Fruit fly (Drosophila melanogaster) whole organism, prepupa: Measurements from ENCODE around the gene vito.

Experiments
- CG10669 ChIP-seq: fragments of 200-800 bp; sonication (Bioruptor generic); optimal IDR thresholded peaks from 3 replicates; lab custom pipeline; 2018; ENCODE audit warnings: missing biosample characterization, mild to moderate bottlenecking, missing genetic modification characterization, moderate library complexity
- CG11294 ChIP-seq: fragments of 200-800 bp; sonication (Bioruptor generic); IDR thresholded peaks from 2 replicates; pipeline ENCODE4 v1.3.6; 2022; ENCODE audit warnings: missing biosample characterization, missing genetic modification characterization
- CG11762 ChIP-seq: fragments of 200-800 bp; sonication (Bioruptor generic); optimal IDR thresholded peaks from 3 replicates; lab custom pipeline; 2016; ENCODE audit warnings: missing biosample characterization, missing genetic modification characterization; ENCODE audit not compliant: insufficient read depth
- CG11902 ChIP-seq: fragments of 200-800 bp; sonication (Bioruptor generic); optimal IDR thresholded peaks from 3 replicates; lab custom pipeline; 2016; ENCODE audit warnings: missing biosample characterization, missing genetic modification characterization
- CG15336 ChIP-seq: fragments of 200-800 bp; sonication (Bioruptor generic); IDR thresholded peaks from 2 replicates; pipeline ENCODE4 v1.3.6; 2022; ENCODE audit warnings: missing biosample characterization, missing genetic modification characterization
- CG1621 ChIP-seq: fragments of 200-800 bp; sonication (Bioruptor generic); optimal IDR thresholded peaks from 3 replicates; lab custom pipeline; 2018; ENCODE audit warnings: missing biosample characterization, mild to moderate bottlenecking, missing genetic modification characterization
- CG16779 ChIP-seq: fragments of 200-800 bp; sonication (Bioruptor generic); optimal IDR thresholded peaks from 3 replicates; lab custom pipeline; 2017; ENCODE audit warnings: missing biosample characterization, mild to moderate bottlenecking, missing genetic modification characterization
- CG31627 ChIP-seq: fragments of 200-800 bp; sonication (Bioruptor generic); optimal IDR thresholded peaks from 3 replicates; lab custom pipeline; 2016; ENCODE audit warnings: missing biosample characterization, missing genetic modification characterization
- CG32006 ChIP-seq: fragments of 200-800 bp; sonication (Bioruptor generic); optimal IDR thresholded peaks from 3 replicates; lab custom pipeline; 2017; ENCODE audit warnings: missing biosample characterization, mild to moderate bottlenecking, missing genetic modification characterization
- CG34406 ChIP-seq: fragments of 200-800 bp; sonication (Bioruptor generic); optimal IDR thresholded peaks from 3 replicates; lab custom pipeline; 2016; ENCODE audit warnings: missing biosample characterization, missing genetic modification characterization
- CG4318 ChIP-seq: fragments of 200-800 bp; sonication (Bioruptor generic); optimal IDR thresholded peaks from 3 replicates; lab custom pipeline; 2017; ENCODE audit warnings: missing biosample characterization, mild to moderate bottlenecking, missing genetic modification characterization
- CG6276 ChIP-seq: fragments of 200-800 bp; sonication (Bioruptor generic); optimal IDR thresholded peaks from 2 replicates; lab custom pipeline; 2017; ENCODE audit warnings: missing biosample characterization, mild to moderate bottlenecking, missing genetic modification characterization
- CG6808 ChIP-seq: fragments of 200-800 bp; sonication (Bioruptor generic); optimal IDR thresholded peaks from 3 replicates; lab custom pipeline; 2017; ENCODE audit warnings: missing biosample characterization, missing genetic modification characterization, mild to moderate bottlenecking, moderate library complexity, missing genetic modification reagents
- CG6854 ChIP-seq: fragments of 200-800 bp; sonication (Bioruptor generic); optimal IDR thresholded peaks from 2 replicates; lab custom pipeline; 2017; ENCODE audit warnings: missing biosample characterization, mild to moderate bottlenecking, missing genetic modification characterization
- CG8632 ChIP-seq: fragments of 200-800 bp; sonication (Bioruptor generic); optimal IDR thresholded peaks from 3 replicates; lab custom pipeline; 2016; ENCODE audit warnings: missing biosample characterization, missing genetic modification characterization
- CG9139 ChIP-seq: fragments of 200-800 bp; sonication (Bioruptor generic); optimal IDR thresholded peaks from 3 replicates; lab custom pipeline; 2017; ENCODE audit warnings: missing biosample characterization, mild to moderate bottlenecking, missing genetic modification characterization
- Eip75B ChIP-seq: fragments of 200-800 bp; sonication (Bioruptor generic); optimal IDR thresholded peaks from 3 replicates; lab custom pipeline; 2016; ENCODE audit warnings: missing biosample characterization, missing genetic modification characterization
- Eip78C ChIP-seq: fragments of 200-800 bp; sonication (Bioruptor generic); peaks from one replicate; lab custom pipeline; 2016; ENCODE audit warnings: missing biosample characterization, missing genetic modification characterization
- Eip93F ChIP-seq: fragments of 200-800 bp; sonication (Bioruptor generic); optimal IDR thresholded peaks from 2 replicates; lab custom pipeline; 2016; ENCODE audit warnings: missing biosample characterization, mild to moderate bottlenecking, missing genetic modification characterization
- Ets21C ChIP-seq: fragments of 200-800 bp; sonication (Bioruptor generic); optimal IDR thresholded peaks from 3 replicates; lab custom pipeline; 2016; ENCODE audit warnings: missing biosample characterization, missing genetic modification characterization
- Gug ChIP-seq: fragments of 200-800 bp; sonication (Bioruptor generic); IDR thresholded peaks from 2 replicates; pipeline ENCODE4 v1.3.6; 2022; ENCODE audit warnings: missing biosample characterization, missing genetic modification characterization
- Hr38 ChIP-seq: sonication (Bioruptor generic); optimal IDR thresholded peaks from 2 replicates; lab custom pipeline; 2016; ENCODE audit warnings: missing biosample characterization, missing genetic modification characterization
- Hr4 ChIP-seq: fragments of 200-800 bp; sonication (Bioruptor generic); optimal IDR thresholded peaks from 3 replicates; lab custom pipeline; 2016; ENCODE audit warnings: missing biosample characterization, missing genetic modification characterization
- Lpt ChIP-seq: fragments of 200-800 bp; sonication (Bioruptor generic); optimal IDR thresholded peaks from 3 replicates; lab custom pipeline; 2016; ENCODE audit warnings: missing biosample characterization, missing genetic modification characterization
- OdsH ChIP-seq: fragments of 200-800 bp; sonication (Bioruptor generic); optimal IDR thresholded peaks from 3 replicates; lab custom pipeline; 2016; ENCODE audit warnings: missing biosample characterization, missing genetic modification characterization
- Sox102F ChIP-seq: fragments of 200-800 bp; sonication (Bioruptor generic); optimal IDR thresholded peaks from 2 replicates; lab custom pipeline; 2016; ENCODE audit warnings: missing biosample characterization, mild to moderate bottlenecking, missing genetic modification characterization
- acj6 ChIP-seq: fragments of 200-800 bp; sonication (Bioruptor generic); optimal IDR thresholded peaks from 3 replicates; lab custom pipeline; 2016; ENCODE audit warnings: missing biosample characterization, missing genetic modification characterization
- cyc ChIP-seq: fragments of 200-800 bp; sonication (Bioruptor generic); optimal IDR thresholded peaks from 3 replicates; lab custom pipeline; 2016; ENCODE audit warnings: missing biosample characterization, missing genetic modification characterization
- dsx ChIP-seq: fragments of 200-800 bp; optimal IDR thresholded peaks from 3 replicates; lab custom pipeline; 2019; ENCODE audit warnings: missing biosample characterization, mild to moderate bottlenecking, missing genetic modification characterization, moderate library complexity; ENCODE audit not compliant: poor library complexity, severe bottlenecking
- esn ChIP-seq: fragments of 200-800 bp; sonication (Bioruptor generic); optimal IDR thresholded peaks from 2 replicates; lab custom pipeline; 2016; ENCODE audit warnings: missing biosample characterization, mild to moderate bottlenecking, missing genetic modification characterization, moderate library complexity
- net ChIP-seq: fragments of 200-800 bp; sonication (Bioruptor generic); optimal IDR thresholded peaks from 3 replicates; lab custom pipeline; 2016; ENCODE audit warnings: missing biosample characterization, missing genetic modification characterization
- pdm3 ChIP-seq: fragments of 200-800 bp; sonication (Bioruptor generic); optimal IDR thresholded peaks from 3 replicates; lab custom pipeline; 2016; ENCODE audit warnings: missing biosample characterization, missing genetic modification characterization
- salr ChIP-seq, 2 experiments: fragments of 200-800 bp; sonication (Bioruptor generic); optimal IDR thresholded peaks; 3 replicates each; lab custom pipeline; 2016 to 2018; ENCODE audit warnings: missing biosample characterization in 2 of 2, missing genetic modification characterization in 2 of 2, mild to moderate bottlenecking in 1 of 2
- spab ChIP-seq: fragments of 200-800 bp; sonication (Bioruptor generic); optimal IDR thresholded peaks from 2 replicates; lab custom pipeline; 2017; ENCODE audit warnings: missing biosample characterization, mild to moderate bottlenecking, missing genetic modification characterization, missing genetic modification reagents
- ss ChIP-seq, 2 experiments: fragments of 200-800 bp; sonication (Bioruptor generic); optimal IDR thresholded peaks; 2 replicates in 1 of 2; 3 replicates in 1 of 2; lab custom pipeline; 2017 to 2018; ENCODE audit warnings: mild to moderate bottlenecking in 2 of 2, missing biosample characterization in 2 of 2, missing genetic modification characterization in 2 of 2, moderate library complexity in 1 of 2
- vri ChIP-seq: fragments of 200-800 bp; sonication (Bioruptor generic); optimal IDR thresholded peaks from 3 replicates; lab custom pipeline; 2016; ENCODE audit warnings: missing biosample characterization, mild to moderate bottlenecking, missing genetic modification characterization

vito gene

dm6 chr3L:5751740-5752579 is 25.2 kb downstream of the vito start, which contains the start of gene DnaJ-1 (continued):
- TF ChIP-seq CG4318 (GFP tag; lab: Kevin White, UChicago), result no peak
- no peak for TF ChIP-seq CG15336
- TF ChIP-seq CG10669 (GFP tag; lab: Kevin White, UChicago), result no peak
- TF ChIP-seq acj6 (GFP tag; lab: Kevin White, UChicago), result no peak
- TF ChIP-seq Hr38 (GFP tag; lab: Kevin White, UChicago), result no peak
- TF ChIP-seq Gug (GFP tag; lab: Robert Waterston, UW), result no peak
- TF ChIP-seq CG6276, result no peak
- no peak for TF ChIP-seq cyc (GFP tag; lab: Kevin White, UChicago)
- peak; percentile 54 for TF ChIP-seq Sox102F (GFP tag; lab: Kevin White, UChicago)
- TF ChIP-seq CG11902, result no peak
- peak; percentile 29 for TF ChIP-seq esn (GFP tag; lab: Kevin White, UChicago)
- TF ChIP-seq vri (GFP tag; lab: Kevin White, UChicago), result peak; percentile 64
- no peak for TF ChIP-seq Ets21C
- no peak for TF ChIP-seq CG11762 (GFP tag; lab: Kevin White, UChicago)
- TF ChIP-seq salr (GFP tag; optimal IDR thresholded peaks at IDR 0.05; lab: Kevin White, UChicago), result no peak
- peak; percentile 69 to 84 for TF ChIP-seq ss (GFP tag; optimal IDR thresholded peaks at IDR 0.05; lab: Kevin White, UChicago)
- peak; percentile 83 for TF ChIP-seq Eip78C (GFP tag; lab: Kevin White, UChicago)
- TF ChIP-seq CG9139 (GFP tag; lab: Kevin White, UChicago), result peak; percentile 52
- peak; percentile 64 for TF ChIP-seq dsx (GFP tag; lab: Kevin White, UChicago)
- TF ChIP-seq CG6854 (GFP tag; lab: Kevin White, UChicago), result peak; percentile 82
- TF ChIP-seq Lpt, result no peak
- peak; percentile 37 for TF ChIP-seq CG31627 (GFP tag; lab: Kevin White, UChicago)
- TF ChIP-seq OdsH (GFP tag; lab: Kevin White, UChicago), result no peak
- TF ChIP-seq Eip93F (GFP tag; lab: Kevin White, UChicago), result no peak
- no peak for TF ChIP-seq CG32006 (GFP tag; lab: Kevin White, UChicago)
- no peak for TF ChIP-seq net
- peak; percentile 52 for TF ChIP-seq CG16779 (tag; lab: Kevin White, UChicago)
- TF ChIP-seq CG8632 (GFP tag; lab: Kevin White, UChicago), result no peak
- TF ChIP-seq CG6808, result peak; percentile 55
- TF ChIP-seq Eip75B (GFP tag; lab: Kevin White, UChicago), result peak; percentile 36
- TF ChIP-seq pdm3 (GFP tag; lab: Kevin White, UChicago), result no peak

dm6 chr3L:5751417-5751739 is 25.8 kb downstream of the vito start:
- no peak for TF ChIP-seq CG34406 (GFP tag; lab: Kevin White, UChicago)
- TF ChIP-seq CG1621 (tag; lab: Kevin White, UChicago), result no peak
- no peak for TF ChIP-seq esn (GFP tag; lab: Kevin White, UChicago)
- TF ChIP-seq CG15336, result no peak
- TF ChIP-seq salr (GFP tag; optimal IDR thresholded peaks at IDR 0.05; lab: Kevin White, UChicago), result no peak
- TF ChIP-seq CG11294 (GFP tag; lab: Robert Waterston, UW), result no peak
- TF ChIP-seq Hr4 (GFP tag; lab: Kevin White, UChicago), result no peak
- TF ChIP-seq net, result no peak
- TF ChIP-seq spab (GFP tag; lab: Kevin White, UChicago), result no peak
